Worm (Caenorhabditis elegans) whole organism, L3 larva: Measurements from ENCODE around the gene lron-15.

ENCODE experiments used
- ZK546.5 ChIP-seq: sonication (generic microtip); optimal IDR thresholded peaks from 2 replicates; lab custom pipeline; 2017; ENCODE audit warnings: missing biosample characterization, missing genetic modification characterization
- aly-2 ChIP-seq: fragments of 150-350 bp; optimal IDR thresholded peaks from 2 replicates; lab custom pipeline; 2014; ENCODE audit warnings: missing biosample characterization, missing genetic modification characterization
- ama-1 ChIP-seq: fragments of 150-350 bp; optimal IDR thresholded peaks from 2 replicates; lab custom pipeline; 2018
- ceh-16 ChIP-seq: sonication (generic microtip); optimal IDR thresholded peaks from 2 replicates; lab custom pipeline; 2017; ENCODE audit warnings: missing biosample characterization, missing genetic modification characterization
- ceh-28 ChIP-seq: fragments of 150-350 bp; optimal IDR thresholded peaks from 2 replicates; lab custom pipeline; 2014; ENCODE audit warnings: missing biosample characterization, missing genetic modification reagents, missing genetic modification characterization
- ceh-82 ChIP-seq: fragments of 150-350 bp; optimal IDR thresholded peaks from 2 replicates; lab custom pipeline; 2014; ENCODE audit warnings: missing biosample characterization, missing genetic modification characterization
- ceh-9 ChIP-seq: sonication (generic microtip); optimal IDR thresholded peaks from 2 replicates; lab custom pipeline; 2018; ENCODE audit warnings: missing biosample characterization, missing genetic modification characterization
- daf-12 ChIP-seq: fragments of 150-350 bp; optimal IDR thresholded peaks from 2 replicates; lab custom pipeline; 2014; ENCODE audit warnings: missing biosample characterization, missing genetic modification reagents, missing genetic modification characterization
- egl-27 ChIP-seq: sonication (generic microtip); optimal IDR thresholded peaks from 4 replicates; lab custom pipeline; 2017; ENCODE audit warnings: missing biosample characterization, missing genetic modification reagents, missing genetic modification characterization
- egl-5 ChIP-seq: fragments of 150-350 bp; optimal IDR thresholded peaks from 2 replicates; lab custom pipeline; 2017; ENCODE audit warnings: missing biosample characterization, missing genetic modification reagents, missing genetic modification characterization, inconsistent platforms
- elt-1 ChIP-seq: fragments of 150-350 bp; optimal IDR thresholded peaks from 2 replicates; lab custom pipeline; 2014; ENCODE audit warnings: missing biosample characterization, missing genetic modification characterization
- elt-2 ChIP-seq: sonication (generic microtip); optimal IDR thresholded peaks from 2 replicates; lab custom pipeline; 2016; ENCODE audit warnings: missing genetic modification reagents, mild to moderate bottlenecking, missing genetic modification characterization, missing compliant biosample characterization
- eor-1 ChIP-seq, 2 experiments: fragments of 150-350 bp; optimal IDR thresholded peaks; 2 replicates each; lab custom pipeline; 2014 to 2018; ENCODE audit warnings: missing biosample characterization in 2 of 2, missing genetic modification characterization in 2 of 2
- fkh-2 ChIP-seq: fragments of 150-350 bp; optimal IDR thresholded peaks from 2 replicates; lab custom pipeline; 2014; ENCODE audit warnings: missing biosample characterization, missing genetic modification reagents, missing genetic modification characterization
- fos-1 ChIP-seq: fragments of 150-350 bp; optimal IDR thresholded peaks from 2 replicates; lab custom pipeline; 2014; ENCODE audit warnings: missing biosample characterization, missing genetic modification characterization
- jun-1 ChIP-seq: fragments of 150-350 bp; optimal IDR thresholded peaks from 2 replicates; lab custom pipeline; 2014; ENCODE audit warnings: missing biosample characterization, missing genetic modification reagents, missing genetic modification characterization
- lin-39 ChIP-seq: fragments of 150-350 bp; optimal IDR thresholded peaks from 2 replicates; lab custom pipeline; 2018; ENCODE audit warnings: missing biosample characterization, missing genetic modification reagents, missing genetic modification characterization
- lsy-12 ChIP-seq: sonication (generic microtip); optimal IDR thresholded peaks from 2 replicates; lab custom pipeline; 2016; ENCODE audit warnings: mild to moderate bottlenecking, missing genetic modification characterization, missing compliant biosample characterization
- mdl-1 ChIP-seq: fragments of 150-350 bp; optimal IDR thresholded peaks from 2 replicates; lab custom pipeline; 2014; ENCODE audit warnings: missing biosample characterization, missing genetic modification characterization
- nfya-1 ChIP-seq: sonication (generic microtip); optimal IDR thresholded peaks from 2 replicates; lab custom pipeline; 2017; ENCODE audit warnings: missing genetic modification characterization, mild to moderate bottlenecking, missing compliant biosample characterization, antibody characterized with exemption, moderate library complexity; ENCODE audit not compliant: insufficient read depth
- nhr-11 ChIP-seq: fragments of 150-350 bp; optimal IDR thresholded peaks from 2 replicates; lab custom pipeline; 2014; ENCODE audit warnings: missing biosample characterization, missing genetic modification characterization
- nhr-12 ChIP-seq: fragments of 150-350 bp; optimal IDR thresholded peaks from 2 replicates; lab custom pipeline; 2014; ENCODE audit warnings: missing biosample characterization, missing genetic modification characterization
- nhr-237 ChIP-seq: fragments of 150-350 bp; optimal IDR thresholded peaks from 2 replicates; lab custom pipeline; 2014; ENCODE audit warnings: missing biosample characterization, missing genetic modification characterization
- nhr-25 ChIP-seq: sonication (generic microtip); optimal IDR thresholded peaks from 2 replicates; lab custom pipeline; 2017; ENCODE audit warnings: missing biosample characterization, missing genetic modification characterization
- nhr-28 ChIP-seq: fragments of 150-350 bp; optimal IDR thresholded peaks from 2 replicates; lab custom pipeline; 2014; ENCODE audit warnings: missing biosample characterization, missing genetic modification characterization
- nhr-43 ChIP-seq: sonication (generic microtip); optimal IDR thresholded peaks from 2 replicates; lab custom pipeline; 2016; ENCODE audit warnings: mild to moderate bottlenecking, missing genetic modification characterization, missing compliant biosample characterization; ENCODE audit not compliant: poor library complexity, severe bottlenecking
- pha-4 ChIP-seq: fragments of 150-350 bp; optimal IDR thresholded peaks from 2 replicates; lab custom pipeline; 2014; ENCODE audit warnings: missing biosample characterization, missing genetic modification reagents, missing genetic modification characterization
- pqm-1 ChIP-seq: fragments of 150-350 bp; optimal IDR thresholded peaks from 2 replicates; lab custom pipeline; 2017; ENCODE audit warnings: missing biosample characterization, missing genetic modification characterization, inconsistent platforms
- sea-2 ChIP-seq: fragments of 150-350 bp; sonication (generic microtip); optimal IDR thresholded peaks from 4 replicates; lab custom pipeline; 2014; ENCODE audit warnings: missing biosample characterization, missing genetic modification reagents, missing genetic modification characterization
- snpc-4 ChIP-seq: fragments of 150-350 bp; optimal IDR thresholded peaks from 2 replicates; lab custom pipeline; 2014; ENCODE audit warnings: missing biosample characterization, missing genetic modification characterization
- tbx-2 ChIP-seq: sonication (generic microtip); optimal IDR thresholded peaks from 2 replicates; lab custom pipeline; 2016; ENCODE audit warnings: mild to moderate bottlenecking, missing genetic modification characterization, missing compliant biosample characterization
- unc-39 ChIP-seq: sonication (generic microtip); optimal IDR thresholded peaks from 4 replicates; lab custom pipeline; 2017; ENCODE audit warnings: missing biosample characterization, missing genetic modification characterization
- unc-62 ChIP-seq: fragments of 150-350 bp; sonication (generic microtip); optimal IDR thresholded peaks from 4 replicates; lab custom pipeline; 2014; ENCODE audit warnings: missing biosample characterization, missing genetic modification reagents, missing genetic modification characterization
- zag-1 ChIP-seq: fragments of 150-350 bp; optimal IDR thresholded peaks from 2 replicates; lab custom pipeline; 2014; ENCODE audit warnings: missing biosample characterization, missing genetic modification characterization
- ztf-11 ChIP-seq: fragments of 150-350 bp; optimal IDR thresholded peaks from 2 replicates; lab custom pipeline; 2014; ENCODE audit warnings: missing biosample characterization, missing genetic modification characterization
- ztf-4 ChIP-seq: fragments of 150-350 bp; optimal IDR thresholded peaks from 2 replicates; lab custom pipeline; 2014; ENCODE audit warnings: missing biosample characterization, missing genetic modification characterization

Gene lron-15

ce11 chrII:6522622-6523254, 22.0 kb downstream of the lron-15 start:
- peak; percentile 65 for TF ChIP-seq nhr-25 (tag; lab: Kevin White, UChicago)
- TF ChIP-seq ceh-16 (tag; lab: Kevin White, UChicago): no peak
- TF ChIP-seq nhr-43 (tag; lab: Kevin White, UChicago): peak; percentile 19
- TF ChIP-seq egl-5: no peak
- TF ChIP-seq pqm-1 (tag; lab: Kevin White, UChicago): peak; percentile 25
- TF ChIP-seq lin-39 (tag; lab: Kevin White, UChicago): peak; percentile 30
- TF ChIP-seq, all 47 proteins: peak for 4

ce11 chrII:6521316-6521715, 23.4 kb downstream of the lron-15 start, which contains the start of gene toe-2:
Gene toe-2, minus strand, starts transcription at chrII:6521385.
- TF ChIP-seq ztf-4 (tag; lab: Kevin White, UChicago) (no peak), elt-2 (tag; lab: Kevin White, UChicago) (peak; percentile 55), nhr-25 (tag; lab: Kevin White, UChicago) (no peak), unc-39 (tag; lab: Kevin White, UChicago) (no peak), pqm-1 (tag; lab: Kevin White, UChicago) (peak; percentile 18), ceh-16 (tag; lab: Kevin White, UChicago) (no peak)

- TF ChIP-seq pqm-1 (tag; lab: Kevin White, UChicago) (peak; percentile 91), elt-2 (tag; lab: Kevin White, UChicago) (peak; percentile 89), snpc-4 (tag; lab: Kevin White, UChicago) (no peak), sea-2 (no peak), lin-39 (tag; lab: Kevin White, UChicago) (no peak)
These were observed 24.6 kb downstream of the lron-15 start for ce11 chrII:6520103-6520502.

ce11 chrII:6519703-6520102, 25.0 kb downstream of the lron-15 start:
- TF ChIP-seq pqm-1 (tag; lab: Kevin White, UChicago) (no peak), nfya-1 (tag; lab: Kevin White, UChicago) (no peak), jun-1 (tag; lab: Kevin White, UChicago) (no peak), nhr-237 (tag; lab: Kevin White, UChicago) (no peak), lsy-12 (tag; lab: Kevin White, UChicago) (no peak), mdl-1 (tag; lab: Kevin White, UChicago) (no peak), ceh-9 (tag; lab: Kevin White, UChicago) (no peak), fos-1 (tag; lab: Kevin White, UChicago) (no peak), egl-5 (no peak), egl-27 (tag; lab: Kevin White, UChicago) (no peak), sea-2 (no peak), pha-4 (no peak), fkh-2 (no peak), unc-62 (GFP tag; lab: Kevin White, UChicago) (no peak), zag-1 (tag; lab: Kevin White, UChicago) (no peak), nhr-43 (tag; lab: Kevin White, UChicago) (no peak), ceh-28 (tag; lab: Kevin White, UChicago) (no peak)

ce11 chrII:6516276-6516675, 28.4 kb downstream of the lron-15 start, which contains the start of gene C56E6.7:
Gene C56E6.7, plus strand, starts transcription at chrII:6516576.
- TF ChIP-seq ZK546.5 (no peak), aly-2 (tag; lab: Kevin White, UChicago) (no peak), nhr-28 (no peak), tbx-2 (tag; lab: Kevin White, UChicago) (no peak), ceh-28 (tag; lab: Kevin White, UChicago) (no peak), nhr-11 (tag; lab: Kevin White, UChicago) (no peak), egl-5 (no peak), ama-1 (lab: Kevin White, UChicago) (no peak)

ce11 chrII:6513911-6514310, 30.8 kb downstream of the lron-15 start, which contains the start of gene R05G9R.1:
Gene R05G9R.1, minus strand, starts transcription at chrII:6514011.
- TF ChIP-seq zag-1 (tag; lab: Kevin White, UChicago) (no peak), snpc-4 (tag; lab: Kevin White, UChicago) (no peak), fos-1 (tag; lab: Kevin White, UChicago) (no peak), ceh-82 (tag; lab: Kevin White, UChicago) (no peak), elt-1 (tag; lab: Kevin White, UChicago) (no peak), daf-12 (tag; lab: Kevin White, UChicago) (no peak), mdl-1 (tag; lab: Kevin White, UChicago) (no peak), nhr-11 (tag; lab: Kevin White, UChicago) (no peak), lsy-12 (tag; lab: Kevin White, UChicago) (no peak), ztf-11 (no peak), nhr-12 (tag; lab: Kevin White, UChicago) (no peak), pha-4 (no peak), ceh-28 (tag; lab: Kevin White, UChicago) (no peak), nhr-28 (no peak), eor-1 (tag; optimal IDR thresholded peaks at IDR 0.05; lab: Kevin White, UChicago) (no peak)
